Worm (Caenorhabditis elegans) whole organism, L4 larva: ENCODE measurements around the gene T01D1.5.

Experiments
- aha-1 ChIP-seq: fragments of 150-350 bp; peaks from one replicate; lab custom pipeline; 2014; ENCODE audit warnings: missing biosample characterization, missing genetic modification characterization
- ceh-28 ChIP-seq: fragments of 150-350 bp; optimal IDR thresholded peaks from 2 replicates; lab custom pipeline; 2014; ENCODE audit warnings: missing biosample characterization, missing genetic modification reagents, missing genetic modification characterization
- ctbp-1 ChIP-seq: fragments of 200-800 bp; sonication (Bioruptor generic); IDR thresholded peaks from 2 replicates; pipeline ENCODE4 v1.3.6; 2022; ENCODE audit warnings: missing genetic modification reagents, missing genetic modification characterization, missing compliant biosample characterization
- fkh-10 ChIP-seq: fragments of 150-350 bp; optimal IDR thresholded peaks from 2 replicates; lab custom pipeline; 2014; ENCODE audit warnings: missing biosample characterization, missing genetic modification reagents, missing genetic modification characterization
- hif-1 ChIP-seq, 2 experiments: sonication (generic microtip); optimal IDR thresholded peaks; 2 replicates each; lab custom pipeline; 2016 to 2017; ENCODE audit warnings: missing compliant biosample characterization in 2 of 2, missing genetic modification characterization in 2 of 2, missing genetic modification reagents in 2 of 2, missing genotype in 2 of 2, mild to moderate bottlenecking in 1 of 2
- mdl-1 ChIP-seq, 2 experiments: fragments of 150-350 bp in 1 of 2; sonication (generic microtip) in 1 of 2; optimal IDR thresholded peaks; 2 replicates each; lab custom pipeline; 2014 to 2017; ENCODE audit warnings: missing biosample characterization in 2 of 2, missing genetic modification characterization in 2 of 2
- nhr-10 ChIP-seq: fragments of 150-350 bp; optimal IDR thresholded peaks from 2 replicates; lab custom pipeline; 2014; ENCODE audit warnings: missing biosample characterization, missing genetic modification characterization
- nhr-28 ChIP-seq: fragments of 150-350 bp; optimal IDR thresholded peaks from 2 replicates; lab custom pipeline; 2014; ENCODE audit warnings: missing biosample characterization, missing genetic modification characterization
- unc-62 ChIP-seq, 3 experiments: fragments of 150-350 bp in 1 of 3; sonication (generic microtip); optimal IDR thresholded peaks in 2 of 3; peaks in 1 of 3; 1 replicate in 1 of 3; 2 replicates in 2 of 3; lab custom pipeline; 2014 to 2017; ENCODE audit warnings: missing biosample characterization in 3 of 3, missing genetic modification characterization in 3 of 3, missing genetic modification reagents in 3 of 3, missing genotype in 1 of 3

The T01D1.5 gene

ce11 chrII:146933-147332, 41.9 kb downstream of the T01D1.5 start, which contains the start of gene T25D3.4:
T25D3.4 (plus strand) TSS chrII:147233.
- TF ChIP-seq mdl-1 (tag; optimal IDR thresholded peaks at IDR 0.05; lab: Kevin White, UChicago) = no peak
- peak; percentile 29 for TF ChIP-seq aha-1 (tag; lab: Kevin White, UChicago)
- no peak for TF ChIP-seq unc-62 (GFP tag; optimal IDR thresholded peaks at IDR 0.05 in 1 of 2; lab: Kevin White, UChicago)
- TF ChIP-seq unc-62 (tag; optimal IDR thresholded peaks at IDR 0.05; lab: Kevin White, UChicago) = no peak
- TF ChIP-seq ctbp-1 (GFP tag; lab: Robert Waterston, UW) = no peak
- TF ChIP-seq fkh-10 (GFP tag; lab: Kevin White, UChicago) = no peak
- TF ChIP-seq nhr-28 (tag; lab: Kevin White, UChicago) = no peak
- TF ChIP-seq nhr-10 (tag; lab: Kevin White, UChicago) = no peak
- peak in 1 of 2 experiments; percentile 43 for TF ChIP-seq hif-1 (tag; optimal IDR thresholded peaks at IDR 0.05; lab: Kevin White, UChicago)
- TF ChIP-seq ceh-28 (tag; lab: Kevin White, UChicago) = no peak
